Fruit fly (Drosophila melanogaster) whole organism, embryonic: ENCODE results near the gene CG8516.

ENCODE experiments used
- ATbp ChIP-seq: fragments of 200-800 bp; sonication (Bioruptor generic); optimal IDR thresholded peaks from 2 replicates; lab custom pipeline; 2017; ENCODE audit warnings: missing biosample characterization, mild to moderate bottlenecking, missing genetic modification characterization, missing genetic modification reagents
- CG11093 ChIP-seq: fragments of 200-800 bp; sonication (Bioruptor generic); IDR thresholded peaks from 3 replicates; pipeline ENCODE4 v1.3.6; 2022; ENCODE audit warnings: missing biosample characterization, missing genetic modification characterization
- CG11696 ChIP-seq: fragments of 200-800 bp; sonication (Bioruptor generic); IDR thresholded peaks from 2 replicates; pipeline ENCODE4 v1.3.6; 2022; ENCODE audit warnings: missing biosample characterization, missing genetic modification characterization
- CG14860 ChIP-seq: fragments of 200-800 bp; sonication (Bioruptor generic); IDR thresholded peaks from 3 replicates; pipeline ENCODE4 v1.3.6; 2022; ENCODE audit warnings: missing biosample characterization, missing genetic modification characterization; ENCODE audit not compliant: partially characterized antibody
- CG14965 ChIP-seq: fragments of 200-800 bp; sonication (Bioruptor generic); optimal IDR thresholded peaks from 2 replicates; lab custom pipeline; 2016; ENCODE audit warnings: missing biosample characterization, missing genetic modification characterization, borderline replicate concordance
- CG15011 ChIP-seq: fragments of 200-800 bp; sonication (Bioruptor generic); optimal IDR thresholded peaks from 3 replicates; lab custom pipeline; 2018; ENCODE audit warnings: missing biosample characterization, mild to moderate bottlenecking, missing genetic modification characterization
- CG1603 ChIP-seq: fragments of 200-800 bp; sonication (Bioruptor generic); optimal IDR thresholded peaks from 2 replicates; lab custom pipeline; 2019; ENCODE audit warnings: missing biosample characterization, mild to moderate bottlenecking, missing genetic modification characterization, moderate library complexity
- CG17359 ChIP-seq: fragments of 200-800 bp; sonication (Bioruptor generic); optimal IDR thresholded peaks from 3 replicates; lab custom pipeline; 2018; ENCODE audit warnings: missing biosample characterization, mild to moderate bottlenecking, missing genetic modification characterization, moderate library complexity
- CG2120 ChIP-seq: fragments of 200-800 bp; sonication (Bioruptor generic); optimal IDR thresholded peaks from 3 replicates; lab custom pipeline; 2016; ENCODE audit warnings: missing biosample characterization, missing genetic modification characterization
- CG2678 ChIP-seq: fragments of 200-800 bp; sonication (Bioruptor generic); optimal IDR thresholded peaks from 3 replicates; lab custom pipeline; 2019; ENCODE audit warnings: missing biosample characterization, mild to moderate bottlenecking, missing genetic modification characterization, moderate library complexity
- CG3726 ChIP-seq: fragments of 200-800 bp; sonication (Bioruptor generic); IDR thresholded peaks from 3 replicates; pipeline ENCODE4, ENCODE4 v1.3.6; 2022; ENCODE audit warnings: missing biosample characterization, missing genetic modification characterization
- CG4617 ChIP-seq: fragments of 200-800 bp; sonication (Bioruptor generic); optimal IDR thresholded peaks from 3 replicates; lab custom pipeline; 2016; ENCODE audit warnings: missing biosample characterization, missing genetic modification characterization, borderline replicate concordance
- CG4820 ChIP-seq: fragments of 200-800 bp; sonication (Bioruptor generic); optimal IDR thresholded peaks from 3 replicates; lab custom pipeline; 2016; ENCODE audit warnings: missing biosample characterization, missing genetic modification characterization
- CG6689 ChIP-seq: fragments of 200-800 bp; sonication (Bioruptor generic); IDR thresholded peaks from 2 replicates; pipeline ENCODE4 v1.3.6; 2022; ENCODE audit warnings: missing biosample characterization, missing genetic modification characterization
- CG7928 ChIP-seq: fragments of 200-800 bp; sonication (Bioruptor generic); optimal IDR thresholded peaks from 2 replicates; lab custom pipeline; 2017; ENCODE audit warnings: missing biosample characterization, mild to moderate bottlenecking, missing genetic modification characterization
- CG7963 ChIP-seq: fragments of 200-800 bp; sonication (Bioruptor generic); IDR thresholded peaks from 3 replicates; pipeline ENCODE4 v1.3.6; 2022; ENCODE audit warnings: missing biosample characterization, missing genetic modification characterization; ENCODE audit not compliant: partially characterized antibody
- CG8388 ChIP-seq: fragments of 200-800 bp; sonication (Bioruptor generic); optimal IDR thresholded peaks from 2 replicates; lab custom pipeline; 2019; ENCODE audit warnings: missing biosample characterization, mild to moderate bottlenecking, missing genetic modification characterization, moderate library complexity
- D ChIP-seq, 2 experiments: fragments of 200-800 bp in 1 of 2; fragments of >200 bp in 1 of 2; sonication (Bioruptor generic) in 1 of 2; optimal IDR thresholded peaks; 2 replicates in 1 of 2; 3 replicates in 1 of 2; lab custom pipeline; 2017; ENCODE audit warnings: mild to moderate bottlenecking in 1 of 2, missing biosample characterization in 1 of 2, missing genetic modification characterization in 1 of 2, missing genetic modification reagents in 1 of 2
- D19A ChIP-seq: fragments of 200-800 bp; optimal IDR thresholded peaks from 3 replicates; lab custom pipeline; 2019; ENCODE audit warnings: missing biosample characterization, mild to moderate bottlenecking, missing genetic modification characterization, moderate library complexity
- Dll ChIP-seq: fragments of 200-800 bp; sonication (Bioruptor generic); IDR thresholded peaks from 4 replicates; pipeline ENCODE4 v1.3.6; 2022; ENCODE audit warnings: missing biosample characterization, missing genetic modification characterization; ENCODE audit not compliant: partially characterized antibody
- E2f1 ChIP-seq: fragments of 200-800 bp; sonication (Bioruptor generic); IDR thresholded peaks from 2 replicates; pipeline ENCODE4 v1.3.6; 2022; ENCODE audit warnings: missing biosample characterization, missing genetic modification characterization
- Fer1 ChIP-seq: fragments of 200-800 bp; sonication (Bioruptor generic); optimal IDR thresholded peaks from 2 replicates; lab custom pipeline; 2017; ENCODE audit warnings: missing biosample characterization, mild to moderate bottlenecking, missing genetic modification characterization
- Fer3 ChIP-seq: fragments of 200-800 bp; sonication (Bioruptor generic); optimal IDR thresholded peaks from 2 replicates; lab custom pipeline; 2018; ENCODE audit warnings: missing biosample characterization, mild to moderate bottlenecking, missing genetic modification characterization, moderate library complexity
- HLH54F ChIP-seq: fragments of 200-800 bp; sonication (Bioruptor generic); optimal IDR thresholded peaks from 3 replicates; lab custom pipeline; 2016; ENCODE audit warnings: missing biosample characterization, missing genetic modification characterization
- Hr78 ChIP-seq, 2 experiments: fragments of 200-800 bp in 1 of 2; fragments of >200 bp in 1 of 2; sonication (Bioruptor generic) in 1 of 2; optimal IDR thresholded peaks; 2 replicates each; lab custom pipeline; 2017 to 2019; ENCODE audit warnings: missing biosample characterization in 2 of 2, missing genetic modification characterization in 2 of 2, mild to moderate bottlenecking in 1 of 2, moderate library complexity in 1 of 2
- Mes4 ChIP-seq: fragments of 200-800 bp; sonication (Bioruptor generic); optimal IDR thresholded peaks from 2 replicates; lab custom pipeline; 2016; ENCODE audit warnings: missing biosample characterization, missing genetic modification characterization
- Myb ChIP-seq: fragments of 200-800 bp; sonication (Bioruptor generic); optimal IDR thresholded peaks from 2 replicates; lab custom pipeline; 2016; ENCODE audit warnings: missing biosample characterization, missing genetic modification characterization
- Sox102F ChIP-seq: fragments of 200-800 bp; sonication (Bioruptor generic); optimal IDR thresholded peaks from 2 replicates; lab custom pipeline; 2018; ENCODE audit warnings: missing biosample characterization, mild to moderate bottlenecking, missing genetic modification characterization, moderate library complexity
- TFAM ChIP-seq: fragments of 200-800 bp; sonication (Bioruptor generic); optimal IDR thresholded peaks from 2 replicates; lab custom pipeline; 2017; ENCODE audit warnings: missing biosample characterization, missing genetic modification characterization, inconsistent platforms
- YL-1 ChIP-seq: fragments of 200-800 bp; sonication (Bioruptor generic); optimal IDR thresholded peaks from 3 replicates; lab custom pipeline; 2017; ENCODE audit warnings: missing biosample characterization, mild to moderate bottlenecking, missing genetic modification characterization
- bigmax ChIP-seq: fragments of 200-800 bp; sonication (Bioruptor generic); optimal IDR thresholded peaks from 2 replicates; lab custom pipeline; 2018; ENCODE audit warnings: missing biosample characterization, mild to moderate bottlenecking, missing genetic modification characterization
- bowl ChIP-seq: fragments of 200-800 bp; sonication (Bioruptor generic); IDR thresholded peaks from 2 replicates; pipeline ENCODE4 v1.3.6; 2022; ENCODE audit warnings: missing biosample characterization, missing genetic modification characterization
- corto ChIP-seq: fragments of 200-800 bp; sonication (Bioruptor generic); optimal IDR thresholded peaks from 2 replicates; lab custom pipeline; 2016; ENCODE audit warnings: missing biosample characterization, mild to moderate bottlenecking, missing genetic modification characterization, moderate library complexity
- croc ChIP-seq: fragments of 200-800 bp; sonication (Bioruptor generic); conservative IDR thresholded peaks from 3 replicates; pipeline ENCODE4 v1.3.6; 2022; ENCODE audit warnings: missing biosample characterization, missing genetic modification characterization
- dmrt99B ChIP-seq: fragments of 200-800 bp; sonication (Bioruptor generic); optimal IDR thresholded peaks from 2 replicates; lab custom pipeline; 2018; ENCODE audit warnings: missing biosample characterization, mild to moderate bottlenecking, missing genetic modification characterization, moderate library complexity
- fd3F ChIP-seq: fragments of 200-800 bp; sonication (Bioruptor generic); optimal IDR thresholded peaks from 2 replicates; lab custom pipeline; 2018; ENCODE audit warnings: missing biosample characterization, mild to moderate bottlenecking, missing genetic modification characterization, moderate library complexity
- grau ChIP-seq: fragments of 200-800 bp; optimal IDR thresholded peaks from 3 replicates; lab custom pipeline; 2019; ENCODE audit warnings: missing biosample characterization, mild to moderate bottlenecking, missing genetic modification characterization, moderate library complexity
- hb ChIP-seq: fragments of 200-800 bp; sonication (Bioruptor generic); IDR thresholded peaks from 3 replicates; pipeline ENCODE4 v1.3.6; 2022; ENCODE audit warnings: missing biosample characterization, missing genetic modification characterization; ENCODE audit not compliant: partially characterized antibody
- kah ChIP-seq: fragments of 200-800 bp; sonication (Bioruptor generic); optimal IDR thresholded peaks from 2 replicates; lab custom pipeline; 2018; ENCODE audit warnings: missing biosample characterization, mild to moderate bottlenecking, missing genetic modification characterization
- lbe ChIP-seq: fragments of 200-800 bp; sonication (Bioruptor generic); optimal IDR thresholded peaks from 2 replicates; lab custom pipeline; 2016; ENCODE audit warnings: missing biosample characterization, mild to moderate bottlenecking, missing genetic modification characterization
- prd ChIP-seq, 3 experiments: fragments of >200 bp in 2 of 3; fragments of 200-800 bp in 1 of 3; sonication (Bioruptor generic) in 1 of 3; optimal IDR thresholded peaks in 2 of 3; IDR thresholded peaks in 1 of 3; 2 replicates in 2 of 3; 3 replicates in 1 of 3; pipeline versions ENCODE4 v1.3.6 to Lab custom; 2017 to 2022; ENCODE audit warnings: missing biosample characterization in 1 of 3, missing genetic modification characterization in 1 of 3
- row ChIP-seq: fragments of 200-800 bp; sonication (Bioruptor generic); IDR thresholded peaks from 3 replicates; pipeline ENCODE4 v1.3.6; 2022; ENCODE audit warnings: missing biosample characterization, missing genetic modification characterization
- sens ChIP-seq: fragments of 200-800 bp; sonication (Bioruptor generic); peaks from one replicate; lab custom pipeline; 2016; ENCODE audit warnings: missing biosample characterization, missing genetic modification characterization
- sim ChIP-seq: fragments of 200-800 bp; sonication (Bioruptor generic); IDR thresholded peaks from 2 replicates; pipeline ENCODE4 v1.3.6; 2022; ENCODE audit warnings: missing biosample characterization, missing genetic modification characterization
- slou ChIP-seq: fragments of 200-800 bp; sonication (Bioruptor generic); optimal IDR thresholded peaks from 3 replicates; lab custom pipeline; 2016; ENCODE audit warnings: missing biosample characterization, missing genetic modification characterization
- tap ChIP-seq: fragments of 200-800 bp; optimal IDR thresholded peaks from 3 replicates; lab custom pipeline; 2019; ENCODE audit warnings: missing biosample characterization, mild to moderate bottlenecking, missing genetic modification characterization, moderate library complexity
- vvl ChIP-seq: fragments of 200-800 bp; sonication (Bioruptor generic); IDR thresholded peaks from 2 replicates; pipeline ENCODE4 v1.3.6; 2022; ENCODE audit warnings: missing biosample characterization, missing genetic modification characterization
- yki ChIP-seq: fragments of >200 bp; optimal IDR thresholded peaks from 3 replicates; lab custom pipeline; 2018

Gene CG8516

DNA sequence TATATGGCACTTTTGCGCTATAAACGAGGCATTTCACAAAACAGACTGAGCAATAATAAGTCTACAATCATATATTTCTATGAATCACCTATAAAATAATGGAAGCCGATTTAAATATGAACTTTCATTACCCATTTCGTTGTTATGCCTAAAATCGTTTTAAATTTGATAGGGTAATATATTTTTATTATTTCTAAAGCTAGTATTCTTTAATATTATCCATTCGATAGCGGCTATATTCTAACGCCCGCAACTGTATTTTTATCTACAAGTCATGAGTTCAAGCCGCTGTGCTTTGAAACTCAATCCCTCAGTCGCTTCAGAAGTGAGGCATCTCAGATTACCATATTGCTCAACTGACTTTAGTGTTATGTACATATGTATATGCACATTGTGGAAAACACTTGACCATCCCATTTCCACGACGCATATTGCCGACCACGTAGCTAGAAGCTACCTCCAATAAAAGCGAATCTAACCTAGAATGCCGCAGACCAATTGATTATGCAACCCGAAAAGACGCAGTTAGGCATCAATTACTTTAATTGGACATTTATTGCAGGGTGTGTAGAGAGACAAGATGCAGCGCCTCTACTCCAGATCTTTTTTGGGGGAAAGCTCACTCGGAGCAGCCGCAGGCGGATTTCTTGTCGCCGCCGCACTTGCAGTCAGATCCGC lies 9.7 kb upstream of the CG8516 start:
- TF ChIP-seq D19A (tag; lab: Kevin White, UChicago): peak; percentile 1
- peak; percentile 66 for TF ChIP-seq bigmax (GFP tag; lab: Kevin White, UChicago)
- peak; percentile 25 for TF ChIP-seq CG2678
- no peak for TF ChIP-seq HLH54F
- no peak for TF ChIP-seq Myb
- peak; percentile 14 for TF ChIP-seq tap
- peak; percentile 41; the same call in 1 of the 3 replicates for TF ChIP-seq row (GFP tag; lab: Robert Waterston, UW)
- TF ChIP-seq Hr78 (GFP tag; optimal IDR thresholded peaks at IDR 0.05; lab: Kevin White, UChicago): peak in 1 of 2 experiments; percentile 52
- no peak for TF ChIP-seq prd (optimal IDR thresholded peaks at IDR 0.05; lab: Kevin White, UChicago)
- TF ChIP-seq prd (GFP tag; IDR thresholded peaks at IDR 0.05; lab: Robert Waterston, UW): 0 out of 3 replicates have a peak, but pooled peaks have one; percentile 17
- no peak for TF ChIP-seq CG15011 (GFP tag; lab: Kevin White, UChicago)
- TF ChIP-seq ATbp (GFP tag; lab: Kevin White, UChicago): peak; percentile 29
- TF ChIP-seq CG3726: no peak
- TF ChIP-seq YL-1 (GFP tag; lab: Kevin White, UChicago): no peak
- TF ChIP-seq Sox102F (GFP tag; lab: Kevin White, UChicago): peak; percentile 25
- TF ChIP-seq sens (GFP tag; lab: Kevin White, UChicago): peak; percentile 25
- TF ChIP-seq Dll: no peak
- no peak for TF ChIP-seq Mes4
- TF ChIP-seq CG4820 (GFP tag; lab: Kevin White, UChicago): no peak
- no peak for TF ChIP-seq bowl (GFP tag; lab: Robert Waterston, UW)
- no peak for TF ChIP-seq CG14965 (GFP tag; lab: Kevin White, UChicago)
- no peak for TF ChIP-seq Fer3 (tag; lab: Kevin White, UChicago)
- no peak for TF ChIP-seq CG17359 (tag; lab: Kevin White, UChicago)
- TF ChIP-seq CG1603 (tag; lab: Kevin White, UChicago): no peak
- TF ChIP-seq dmrt99B (tag; lab: Kevin White, UChicago): peak; percentile 34
- no peak for TF ChIP-seq CG7928
- no peak for TF ChIP-seq CG6689 (GFP tag; lab: Robert Waterston, UW)
- no peak for TF ChIP-seq sim (GFP tag; lab: Robert Waterston, UW)
- TF ChIP-seq CG7963 (GFP tag; lab: Robert Waterston, UW): no peak
- TF ChIP-seq corto (GFP tag; lab: Kevin White, UChicago): no peak
- no peak for TF ChIP-seq E2f1 (GFP tag; lab: Robert Waterston, UW)
- TF ChIP-seq lbe: no peak
- peak; percentile 15 for TF ChIP-seq grau (tag; lab: Kevin White, UChicago)
- TF ChIP-seq kah: no peak
- no peak for TF ChIP-seq CG4617 (GFP tag; lab: Kevin White, UChicago)
- TF ChIP-seq CG2120: peak; percentile 24
- TF ChIP-seq croc (GFP tag; lab: Robert Waterston, UW): no peak
- TF ChIP-seq vvl (GFP tag; lab: Robert Waterston, UW): 0 out of 2 replicates have a peak, but pooled peaks have one; percentile 8
- no peak for TF ChIP-seq fd3F (GFP tag; lab: Kevin White, UChicago)
- TF ChIP-seq hb (GFP tag; lab: Robert Waterston, UW): no peak
- peak; percentile 79 for TF ChIP-seq CG11696 (GFP tag; lab: Robert Waterston, UW)
- no peak for TF ChIP-seq CG14860 (GFP tag; lab: Robert Waterston, UW)
- TF ChIP-seq D (optimal IDR thresholded peaks at IDR 0.05; lab: Kevin White, UChicago): no peak
- TF ChIP-seq D (GFP tag; optimal IDR thresholded peaks at IDR 0.05; lab: Kevin White, UChicago): no peak
- peak; percentile 50 for TF ChIP-seq CG8388 (GFP tag; lab: Kevin White, UChicago)
- TF ChIP-seq yki (lab: Kevin White, UChicago): no peak
- no peak for TF ChIP-seq CG11093 (GFP tag; lab: Robert Waterston, UW)
- TF ChIP-seq TFAM (GFP tag; lab: Kevin White, UChicago): no peak
- peak; percentile 2 for TF ChIP-seq Fer1
- TF ChIP-seq slou (GFP tag; lab: Kevin White, UChicago): no peak
